Worm (Caenorhabditis elegans): Measurements from ENCODE around the gene ced-10.

DNA sequence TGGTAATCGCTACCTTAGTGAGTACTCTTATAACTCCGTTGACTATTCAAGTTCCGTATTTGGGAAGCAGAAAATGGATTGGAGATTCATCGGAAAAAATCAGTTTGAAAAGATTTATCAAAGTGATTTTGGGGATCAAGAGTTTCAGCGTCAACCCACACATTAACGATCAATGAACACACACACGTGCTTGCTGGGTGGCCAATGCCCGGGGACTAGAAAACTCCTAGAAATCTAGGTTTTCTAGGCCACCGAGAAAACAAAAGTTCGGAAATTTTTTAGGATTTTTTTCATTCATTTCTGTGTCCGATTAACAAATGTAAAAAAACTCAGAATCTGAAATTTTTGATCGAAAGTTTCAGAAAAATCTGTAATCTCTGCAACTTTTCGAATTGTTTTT, 3.4 kb downstream of the ced-10 start:
- TF ChIP-seq unc-62 (GFP tag; optimal IDR thresholded peaks at IDR 0.05) (no peak), nfya-2 (GFP tag; IDR thresholded peaks at IDR 0.05) (no peak), dpl-1 (GFP tag; optimal IDR thresholded peaks at IDR 0.05) (no peak), pha-4 (tag; optimal IDR thresholded peaks at IDR 0.05) (no peak)

Data from whole organism, young adult.